Worm (Caenorhabditis elegans) whole organism, L2 larva: ENCODE data around the gene fmo-4.
A peak's percentile ranks its signal among the peaks of the same experiment; 100 is the strongest.

ENCODE experiments used
- C34F6.9 ChIP-seq: fragments of 150-350 bp; optimal IDR thresholded peaks from 2 replicates; lab custom pipeline; 2014; ENCODE audit warnings: missing biosample characterization, missing genetic modification characterization
- F13H6.1 ChIP-seq: sonication (generic microtip); optimal IDR thresholded peaks from 2 replicates; lab custom pipeline; 2016; ENCODE audit warnings: missing genetic modification characterization, missing compliant biosample characterization
- ZK546.5 ChIP-seq: sonication (generic microtip); optimal IDR thresholded peaks from 2 replicates; lab custom pipeline; 2017; ENCODE audit warnings: missing biosample characterization, missing genetic modification characterization
- alr-1 ChIP-seq: fragments of 150-350 bp; optimal IDR thresholded peaks from 2 replicates; lab custom pipeline; 2014; ENCODE audit warnings: missing biosample characterization, missing genetic modification characterization
- ceh-16 ChIP-seq: fragments of 150-350 bp; optimal IDR thresholded peaks from 2 replicates; lab custom pipeline; 2014; ENCODE audit warnings: missing biosample characterization, missing genetic modification characterization
- ceh-82 ChIP-seq: fragments of 150-350 bp; optimal IDR thresholded peaks from 2 replicates; lab custom pipeline; 2014; ENCODE audit warnings: missing biosample characterization, missing genetic modification characterization
- crh-2 ChIP-seq: sonication (generic microtip); optimal IDR thresholded peaks from 2 replicates; lab custom pipeline; 2017; ENCODE audit warnings: missing biosample characterization, missing genetic modification characterization
- dmd-4 ChIP-seq: sonication (generic microtip); optimal IDR thresholded peaks from 2 replicates; lab custom pipeline; 2017; ENCODE audit warnings: missing biosample characterization, missing genetic modification characterization
- elt-3 ChIP-seq: sonication (generic microtip); optimal IDR thresholded peaks from 2 replicates; lab custom pipeline; 2017; ENCODE audit warnings: missing biosample characterization, missing genetic modification characterization
- fos-1 ChIP-seq: fragments of 150-350 bp; optimal IDR thresholded peaks from 2 replicates; lab custom pipeline; 2014; ENCODE audit warnings: missing biosample characterization, missing genetic modification characterization
- gmeb-1 ChIP-seq: fragments of 150-350 bp; optimal IDR thresholded peaks from 2 replicates; lab custom pipeline; 2014; ENCODE audit warnings: missing biosample characterization, missing genetic modification characterization
- lin-13 ChIP-seq: fragments of 150-350 bp; optimal IDR thresholded peaks from 2 replicates; lab custom pipeline; 2014; ENCODE audit warnings: missing biosample characterization, missing genetic modification reagents, missing genetic modification characterization
- lsy-2 ChIP-seq, 2 experiments: fragments of 150-350 bp in 1 of 2; sonication (generic microtip) in 1 of 2; optimal IDR thresholded peaks; 2 replicates each; lab custom pipeline; 2014 to 2017; ENCODE audit warnings: missing biosample characterization in 2 of 2, missing genetic modification characterization in 2 of 2
- mab-5 ChIP-seq: fragments of 150-350 bp; optimal IDR thresholded peaks from 2 replicates; lab custom pipeline; 2014; ENCODE audit warnings: missing biosample characterization, missing genetic modification characterization
- mbf-1 ChIP-seq: sonication (generic microtip); optimal IDR thresholded peaks from 2 replicates; lab custom pipeline; 2017; ENCODE audit warnings: missing biosample characterization, missing genetic modification characterization
- nhr-10 ChIP-seq: sonication (generic microtip); optimal IDR thresholded peaks from 2 replicates; lab custom pipeline; 2017; ENCODE audit warnings: missing biosample characterization, missing genetic modification characterization
- nhr-11 ChIP-seq: fragments of 150-350 bp; optimal IDR thresholded peaks from 2 replicates; lab custom pipeline; 2014; ENCODE audit warnings: missing biosample characterization, missing genetic modification characterization
- nhr-129 ChIP-seq: fragments of 150-350 bp; optimal IDR thresholded peaks from 2 replicates; lab custom pipeline; 2014; ENCODE audit warnings: missing biosample characterization, missing genetic modification characterization
- nhr-21 ChIP-seq: fragments of 150-350 bp; optimal IDR thresholded peaks from 2 replicates; lab custom pipeline; 2014; ENCODE audit warnings: missing biosample characterization, missing genetic modification characterization
- nhr-25 ChIP-seq: fragments of 150-350 bp; sonication (generic microtip); optimal IDR thresholded peaks from 3 replicates; lab custom pipeline; 2014; ENCODE audit warnings: missing biosample characterization, missing genetic modification characterization
- nhr-6 ChIP-seq: fragments of 150-350 bp; optimal IDR thresholded peaks from 2 replicates; lab custom pipeline; 2014; ENCODE audit warnings: missing biosample characterization, missing genetic modification characterization
- nhr-77 ChIP-seq: fragments of 150-350 bp; optimal IDR thresholded peaks from 2 replicates; lab custom pipeline; 2014; ENCODE audit warnings: missing biosample characterization, missing genetic modification characterization
- skn-1 ChIP-seq: sonication (generic microtip); optimal IDR thresholded peaks from 2 replicates; lab custom pipeline; 2017; ENCODE audit warnings: missing biosample characterization, missing genetic modification characterization
- sma-3 ChIP-seq: sonication (generic microtip); optimal IDR thresholded peaks from 2 replicates; lab custom pipeline; 2016; ENCODE audit warnings: missing genetic modification reagents, missing genetic modification characterization, missing compliant biosample characterization
- sma-9 ChIP-seq, 2 experiments: fragments of 150-350 bp in 1 of 2; sonication (generic microtip) in 1 of 2; optimal IDR thresholded peaks; 2 replicates each; lab custom pipeline; 2014 to 2016; ENCODE audit warnings: missing genetic modification characterization in 2 of 2, mild to moderate bottlenecking in 1 of 2, missing biosample characterization in 1 of 2, missing compliant biosample characterization in 1 of 2, missing genetic modification reagents in 1 of 2, moderate library complexity in 1 of 2
- snpc-4 ChIP-seq: fragments of 150-350 bp; optimal IDR thresholded peaks from 2 replicates; lab custom pipeline; 2014; ENCODE audit warnings: missing biosample characterization, missing genetic modification characterization
- unc-39 ChIP-seq: fragments of 150-350 bp; optimal IDR thresholded peaks from 2 replicates; lab custom pipeline; 2014; ENCODE audit warnings: missing biosample characterization, missing genetic modification characterization
- unc-55 ChIP-seq: fragments of 150-350 bp; sonication (generic microtip); optimal IDR thresholded peaks from 3 replicates; lab custom pipeline; 2014; ENCODE audit warnings: missing biosample characterization, missing genetic modification reagents, missing genetic modification characterization
- zag-1 ChIP-seq: fragments of 150-350 bp; optimal IDR thresholded peaks from 2 replicates; lab custom pipeline; 2014; ENCODE audit warnings: missing biosample characterization, missing genetic modification characterization
- ztf-1 ChIP-seq: fragments of 200-800 bp; sonication (Bioruptor generic); conservative IDR thresholded peaks from 2 replicates; pipeline ENCODE4 v1.3.6; 2022; ENCODE audit warnings: missing genetic modification characterization, missing compliant biosample characterization
- ztf-11 ChIP-seq: sonication (generic microtip); optimal IDR thresholded peaks from 2 replicates; lab custom pipeline; 2017; ENCODE audit warnings: missing biosample characterization, missing genetic modification characterization
- ztf-4 ChIP-seq: fragments of 150-350 bp; optimal IDR thresholded peaks from 2 replicates; lab custom pipeline; 2014; ENCODE audit warnings: missing biosample characterization, missing genetic modification characterization

The fmo-4 gene

ce11 chrV:13577463-13577862 is 29.0 kb downstream of the fmo-4 start:
- TF ChIP-seq mab-5 (tag; lab: Kevin White, UChicago) (no peak), nhr-10 (tag; lab: Kevin White, UChicago) (no peak), fos-1 (peak; percentile 88), gmeb-1 (tag; lab: Kevin White, UChicago) (no peak), zag-1 (tag; lab: Kevin White, UChicago) (no peak), nhr-77 (no peak), skn-1 (tag; lab: Kevin White, UChicago) (no peak), dmd-4 (tag; lab: Kevin White, UChicago) (no peak), ceh-16 (no peak)
- TF ChIP-seq, all 48 proteins: peak for 1

DNA sequence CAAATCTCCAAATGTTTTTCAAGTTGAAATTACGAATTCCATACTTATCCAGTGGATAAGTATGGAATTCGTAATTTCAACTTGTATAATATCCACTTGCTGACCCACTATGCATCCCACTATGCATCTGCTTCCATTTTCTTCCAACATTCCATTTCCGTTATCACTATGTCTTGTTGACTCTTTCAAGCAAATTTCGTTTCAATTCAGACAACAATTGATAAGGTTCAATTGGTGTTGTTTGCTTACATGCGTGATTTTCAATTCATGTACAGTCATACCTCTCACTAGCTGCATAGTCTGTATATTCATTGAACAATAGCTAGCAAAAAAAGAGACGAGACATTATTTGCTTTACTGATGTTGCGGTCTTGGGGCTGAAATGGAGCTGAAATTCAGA is 29.7 kb downstream of the fmo-4 start:
- TF ChIP-seq fos-1, result peak; percentile 93
- no peak for TF ChIP-seq skn-1 (tag; lab: Kevin White, UChicago)
- TF ChIP-seq sma-9 (GFP tag; optimal IDR thresholded peaks at IDR 0.05; lab: Kevin White, UChicago), result peak; percentile 28
- no peak for TF ChIP-seq sma-9 (tag; optimal IDR thresholded peaks at IDR 0.05; lab: Kevin White, UChicago)
- TF ChIP-seq elt-3 (tag; lab: Kevin White, UChicago), result no peak
- peak; percentile 7 for TF ChIP-seq gmeb-1 (tag; lab: Kevin White, UChicago)
- no peak for TF ChIP-seq ztf-1 (GFP tag; lab: Robert Waterston, UW)
- TF ChIP-seq crh-2 (tag; lab: Kevin White, UChicago), result no peak
- TF ChIP-seq, all 48 proteins: peak for 3

DNA sequence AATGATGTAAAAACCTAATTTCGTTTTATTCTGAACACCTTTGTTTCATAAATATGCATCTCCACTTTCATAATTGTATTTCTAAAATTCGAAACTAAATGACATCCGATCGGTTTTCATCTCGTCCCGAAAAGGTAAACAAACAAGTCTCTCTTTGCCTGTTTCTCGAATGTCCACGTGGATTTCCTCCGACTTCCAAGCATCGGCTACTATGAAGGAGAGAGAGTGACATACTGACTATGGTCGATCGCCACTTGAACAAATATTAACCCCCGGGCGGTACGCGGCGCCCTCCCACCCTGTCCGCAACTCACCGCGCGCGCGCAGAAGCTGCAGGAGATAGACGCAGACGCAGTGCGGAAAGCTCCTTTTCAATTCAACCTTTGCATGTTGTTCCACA is 30.6 kb downstream of the fmo-4 start:
- TF ChIP-seq nhr-6 (tag; lab: Kevin White, UChicago) (no peak), nhr-77 (no peak), unc-39 (no peak), snpc-4 (tag; lab: Kevin White, UChicago) (no peak), ZK546.5 (tag; lab: Kevin White, UChicago) (no peak), ztf-11 (tag; lab: Kevin White, UChicago) (no peak), mbf-1 (no peak), ztf-4 (tag; lab: Kevin White, UChicago) (no peak), gmeb-1 (tag; lab: Kevin White, UChicago) (no peak), nhr-21 (tag; lab: Kevin White, UChicago) (no peak)

ce11 chrV:13571714-13572258 is 34.7 kb downstream of the fmo-4 start, which contains the start of gene C50B8.4:
C50B8.4 (plus strand) TSS chrV:13572012.
- TF ChIP-seq alr-1 (tag; lab: Kevin White, UChicago), result no peak
- peak; percentile 86 for TF ChIP-seq fos-1
- TF ChIP-seq, all 48 proteins: peak for 1

DNA sequence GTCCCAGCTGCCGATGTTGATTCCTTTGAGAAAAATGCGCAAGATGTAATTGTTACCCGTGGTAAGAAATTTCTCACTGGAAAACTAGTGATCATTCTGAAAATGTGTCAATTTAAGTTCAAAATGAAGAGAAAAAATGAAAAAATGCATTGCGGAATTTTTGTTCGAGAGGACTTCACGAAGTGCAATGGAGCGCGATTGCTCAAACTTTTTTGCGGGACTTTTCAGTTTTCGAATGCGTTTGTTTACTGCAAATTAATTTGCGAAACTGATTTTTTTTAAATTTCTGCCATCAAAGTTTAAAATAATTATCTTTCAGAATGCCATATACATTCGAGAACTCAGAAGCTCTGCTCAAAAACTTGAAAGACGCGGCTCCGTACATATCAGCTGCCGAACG is 38.0 kb downstream of the fmo-4 start, which contains the start of the genes nuaf-1 and bir-2:
TSS of gene nuaf-1 (minus strand) at position 98 of the 400 bp plus-strand sequence.
TSS of gene bir-2 (plus strand) at position 318 of the 400 bp plus-strand sequence.
- TF ChIP-seq lin-13 (GFP tag; lab: Kevin White, UChicago) (peak; percentile 28), gmeb-1 (tag; lab: Kevin White, UChicago) (peak; percentile 74), fos-1 (peak; percentile 42), ceh-82 (no peak), nhr-129 (tag; lab: Kevin White, UChicago) (peak; percentile 40), nhr-21 (tag; lab: Kevin White, UChicago) (peak; percentile 11), elt-3 (tag; lab: Kevin White, UChicago) (no peak), crh-2 (tag; lab: Kevin White, UChicago) (peak; percentile 67), lsy-2 (tag; optimal IDR thresholded peaks at IDR 0.05; lab: Kevin White, UChicago) (peak; percentile 10 to 68), sma-3 (GFP tag; lab: Kevin White, UChicago) (peak; percentile 42), mbf-1 (no peak), C34F6.9 (tag; lab: Kevin White, UChicago) (peak; percentile 62), ztf-11 (tag; lab: Kevin White, UChicago) (no peak), unc-55 (GFP tag; lab: Kevin White, UChicago) (peak; percentile 78), nhr-11 (tag; lab: Kevin White, UChicago) (no peak), sma-9 (GFP tag; optimal IDR thresholded peaks at IDR 0.05; lab: Kevin White, UChicago) (peak; percentile 50), sma-9 (tag; optimal IDR thresholded peaks at IDR 0.05; lab: Kevin White, UChicago) (no peak), nhr-25 (tag; lab: Kevin White, UChicago) (no peak), F13H6.1 (tag; lab: Kevin White, UChicago) (peak; percentile 31)
